Worm (Caenorhabditis elegans) whole organism, L2 larva: ENCODE data around the gene srw-122.

ENCODE experiments used
- C34F6.9 ChIP-seq: fragments of 150-350 bp; optimal IDR thresholded peaks from 2 replicates; lab custom pipeline; 2014; ENCODE audit warnings: missing biosample characterization, missing genetic modification characterization
- F13H6.1 ChIP-seq: sonication (generic microtip); optimal IDR thresholded peaks from 2 replicates; lab custom pipeline; 2016; ENCODE audit warnings: missing genetic modification characterization, missing compliant biosample characterization
- R02D3.7 ChIP-seq: fragments of 150-350 bp; optimal IDR thresholded peaks from 2 replicates; lab custom pipeline; 2014; ENCODE audit warnings: missing biosample characterization, missing genetic modification characterization
- ZK546.5 ChIP-seq: sonication (generic microtip); optimal IDR thresholded peaks from 2 replicates; lab custom pipeline; 2017; ENCODE audit warnings: missing biosample characterization, missing genetic modification characterization
- alr-1 ChIP-seq: fragments of 150-350 bp; optimal IDR thresholded peaks from 2 replicates; lab custom pipeline; 2014; ENCODE audit warnings: missing biosample characterization, missing genetic modification characterization
- aly-2 ChIP-seq: fragments of 150-350 bp; optimal IDR thresholded peaks from 2 replicates; lab custom pipeline; 2014; ENCODE audit warnings: missing biosample characterization, missing genetic modification characterization
- ama-1 ChIP-seq: fragments of 150-350 bp; optimal IDR thresholded peaks from 2 replicates; lab custom pipeline; 2018; ENCODE audit warnings: inconsistent platforms
- blmp-1 ChIP-seq: sonication (generic microtip); optimal IDR thresholded peaks from 2 replicates; lab custom pipeline; 2017; ENCODE audit warnings: missing genetic modification characterization, mild to moderate bottlenecking, missing compliant biosample characterization, antibody characterized with exemption, moderate library complexity; ENCODE audit not compliant: insufficient read depth
- ceh-82 ChIP-seq: fragments of 150-350 bp; optimal IDR thresholded peaks from 2 replicates; lab custom pipeline; 2014; ENCODE audit warnings: missing biosample characterization, missing genetic modification characterization
- dmd-4 ChIP-seq: sonication (generic microtip); optimal IDR thresholded peaks from 2 replicates; lab custom pipeline; 2017; ENCODE audit warnings: missing biosample characterization, missing genetic modification characterization
- egl-27 ChIP-seq: sonication (generic microtip); optimal IDR thresholded peaks from 3 replicates; lab custom pipeline; 2017; ENCODE audit warnings: missing biosample characterization, missing genetic modification reagents, missing genetic modification characterization
- elt-1 ChIP-seq: fragments of 150-350 bp; optimal IDR thresholded peaks from 2 replicates; lab custom pipeline; 2014; ENCODE audit warnings: missing biosample characterization, missing genetic modification characterization
- fos-1 ChIP-seq: fragments of 150-350 bp; optimal IDR thresholded peaks from 2 replicates; lab custom pipeline; 2014; ENCODE audit warnings: missing biosample characterization, missing genetic modification characterization
- gmeb-1 ChIP-seq: fragments of 150-350 bp; optimal IDR thresholded peaks from 2 replicates; lab custom pipeline; 2014; ENCODE audit warnings: missing biosample characterization, missing genetic modification characterization
- mab-5 ChIP-seq: fragments of 150-350 bp; optimal IDR thresholded peaks from 2 replicates; lab custom pipeline; 2014; ENCODE audit warnings: missing biosample characterization, missing genetic modification characterization
- mdl-1 ChIP-seq, 2 experiments: fragments of 150-350 bp in 1 of 2; sonication (generic microtip) in 1 of 2; optimal IDR thresholded peaks; 2 replicates each; lab custom pipeline; 2017; ENCODE audit warnings: missing biosample characterization in 2 of 2, missing genetic modification characterization in 2 of 2
- nhr-10 ChIP-seq: sonication (generic microtip); optimal IDR thresholded peaks from 2 replicates; lab custom pipeline; 2017; ENCODE audit warnings: missing biosample characterization, missing genetic modification characterization
- nhr-11 ChIP-seq: fragments of 150-350 bp; optimal IDR thresholded peaks from 2 replicates; lab custom pipeline; 2014; ENCODE audit warnings: missing biosample characterization, missing genetic modification characterization
- nhr-12 ChIP-seq: fragments of 150-350 bp; optimal IDR thresholded peaks from 2 replicates; lab custom pipeline; 2014; ENCODE audit warnings: missing biosample characterization, missing genetic modification characterization
- nhr-129 ChIP-seq: fragments of 150-350 bp; optimal IDR thresholded peaks from 2 replicates; lab custom pipeline; 2014; ENCODE audit warnings: missing biosample characterization, missing genetic modification characterization
- nhr-21 ChIP-seq: fragments of 150-350 bp; optimal IDR thresholded peaks from 2 replicates; lab custom pipeline; 2014; ENCODE audit warnings: missing biosample characterization, missing genetic modification characterization
- nhr-23 ChIP-seq: fragments of 150-350 bp; optimal IDR thresholded peaks from 2 replicates; lab custom pipeline; 2014; ENCODE audit warnings: missing biosample characterization, missing genetic modification reagents, missing genetic modification characterization
- nhr-237 ChIP-seq: fragments of 150-350 bp; optimal IDR thresholded peaks from 2 replicates; lab custom pipeline; 2014; ENCODE audit warnings: missing biosample characterization, missing genetic modification characterization
- nhr-25 ChIP-seq: fragments of 150-350 bp; sonication (generic microtip); optimal IDR thresholded peaks from 3 replicates; lab custom pipeline; 2014; ENCODE audit warnings: missing biosample characterization, missing genetic modification characterization
- sem-4 ChIP-seq: fragments of 150-350 bp; optimal IDR thresholded peaks from 2 replicates; lab custom pipeline; 2014; ENCODE audit warnings: missing biosample characterization, missing genetic modification reagents, missing genetic modification characterization
- skn-1 ChIP-seq: sonication (generic microtip); optimal IDR thresholded peaks from 2 replicates; lab custom pipeline; 2017; ENCODE audit warnings: missing biosample characterization, missing genetic modification characterization
- sma-3 ChIP-seq: sonication (generic microtip); optimal IDR thresholded peaks from 2 replicates; lab custom pipeline; 2016; ENCODE audit warnings: missing genetic modification reagents, missing genetic modification characterization, missing compliant biosample characterization
- sma-9 ChIP-seq, 2 experiments: fragments of 150-350 bp in 1 of 2; sonication (generic microtip) in 1 of 2; optimal IDR thresholded peaks; 2 replicates each; lab custom pipeline; 2014 to 2016; ENCODE audit warnings: missing genetic modification characterization in 2 of 2, mild to moderate bottlenecking in 1 of 2, missing biosample characterization in 1 of 2, missing compliant biosample characterization in 1 of 2, missing genetic modification reagents in 1 of 2, moderate library complexity in 1 of 2
- snpc-4 ChIP-seq: fragments of 150-350 bp; optimal IDR thresholded peaks from 2 replicates; lab custom pipeline; 2014; ENCODE audit warnings: missing biosample characterization, missing genetic modification characterization
- unc-39 ChIP-seq: fragments of 150-350 bp; optimal IDR thresholded peaks from 2 replicates; lab custom pipeline; 2014; ENCODE audit warnings: missing biosample characterization, missing genetic modification characterization
- unc-55 ChIP-seq: fragments of 150-350 bp; sonication (generic microtip); optimal IDR thresholded peaks from 3 replicates; lab custom pipeline; 2014; ENCODE audit warnings: missing biosample characterization, missing genetic modification reagents, missing genetic modification characterization
- unc-62 ChIP-seq: fragments of 150-350 bp; optimal IDR thresholded peaks from 2 replicates; lab custom pipeline; 2014; ENCODE audit warnings: missing biosample characterization, missing genetic modification reagents, missing genetic modification characterization
- zag-1 ChIP-seq: fragments of 150-350 bp; optimal IDR thresholded peaks from 2 replicates; lab custom pipeline; 2014; ENCODE audit warnings: missing biosample characterization, missing genetic modification characterization
- ztf-1 ChIP-seq: fragments of 200-800 bp; sonication (Bioruptor generic); conservative IDR thresholded peaks from 2 replicates; pipeline ENCODE4 v1.3.6; 2022; ENCODE audit warnings: missing genetic modification characterization, missing compliant biosample characterization
- ztf-11 ChIP-seq: sonication (generic microtip); optimal IDR thresholded peaks from 2 replicates; lab custom pipeline; 2017; ENCODE audit warnings: missing biosample characterization, missing genetic modification characterization
- ztf-4 ChIP-seq: fragments of 150-350 bp; optimal IDR thresholded peaks from 2 replicates; lab custom pipeline; 2014; ENCODE audit warnings: missing biosample characterization, missing genetic modification characterization

Gene srw-122

DNA sequence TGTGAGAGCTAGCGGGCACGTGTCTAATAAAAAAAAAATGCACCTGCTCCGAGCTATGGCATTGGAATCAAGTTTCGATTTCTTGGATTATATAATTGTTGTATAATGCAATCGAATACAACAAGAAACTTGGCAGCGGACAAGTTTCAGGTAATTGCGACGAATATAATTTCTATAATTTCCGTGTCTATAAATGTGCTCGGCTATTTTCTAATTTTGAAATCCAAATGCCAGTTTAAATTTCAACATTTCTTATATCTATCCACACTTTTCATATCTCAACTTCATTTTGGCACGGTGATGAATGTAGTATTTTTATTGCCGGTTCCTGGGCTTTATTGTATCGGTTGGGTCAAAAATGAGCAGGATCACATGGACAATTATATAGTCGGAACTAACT is 22.2 kb downstream of the srw-122 start, which contains the start of gene C31B8.16:
Gene C31B8.16 (plus strand): TSS at position 301 of the 400 bp plus-strand sequence.
- TF ChIP-seq alr-1 (no peak), nhr-10 (no peak), ama-1 (lab: Kevin White, UChicago) (no peak), nhr-25 (tag; lab: Kevin White, UChicago) (no peak), elt-1 (tag; lab: Kevin White, UChicago) (no peak), ztf-4 (tag; lab: Kevin White, UChicago) (no peak), fos-1 (tag; lab: Kevin White, UChicago) (no peak), zag-1 (tag; lab: Kevin White, UChicago) (no peak), skn-1 (tag; lab: Kevin White, UChicago) (no peak), unc-62 (GFP tag; lab: Kevin White, UChicago) (no peak), ZK546.5 (tag; lab: Kevin White, UChicago) (no peak), dmd-4 (no peak), unc-39 (no peak), mab-5 (tag; lab: Kevin White, UChicago) (no peak), sma-9 (GFP tag; optimal IDR thresholded peaks at IDR 0.05; lab: Kevin White, UChicago) (no peak), sma-9 (tag; optimal IDR thresholded peaks at IDR 0.05; lab: Kevin White, UChicago) (no peak)

DNA sequence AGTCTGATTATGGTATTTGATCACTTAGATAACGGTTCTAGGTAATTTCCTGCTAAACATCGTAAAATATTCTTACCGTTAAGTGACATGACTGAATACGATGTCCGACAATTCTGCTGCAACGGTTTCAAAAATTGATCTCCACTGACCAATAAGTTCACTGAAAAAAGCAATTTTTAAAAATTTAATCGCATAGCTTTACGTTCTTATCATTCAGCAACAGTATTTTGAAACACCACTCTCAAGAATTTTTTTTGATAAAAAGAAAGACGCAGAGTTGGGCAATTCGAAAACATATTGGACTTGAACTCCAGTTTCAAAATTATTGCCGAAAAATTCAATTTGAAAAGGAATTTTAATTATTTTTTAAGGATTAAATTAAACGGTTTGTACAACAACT is 24.4 kb downstream of the srw-122 start, which contains the start of gene C31B8.12:
Gene C31B8.12 (minus strand): TSS at position 101 of the 400 bp plus-strand sequence.
- TF ChIP-seq ztf-11 (tag; lab: Kevin White, UChicago), result no peak
- no peak for TF ChIP-seq nhr-237 (tag; lab: Kevin White, UChicago)
- TF ChIP-seq ama-1 (lab: Kevin White, UChicago), result no peak
- no peak for TF ChIP-seq sem-4 (tag; lab: Kevin White, UChicago)
- TF ChIP-seq sma-3, result no peak
- no peak for TF ChIP-seq ztf-4 (tag; lab: Kevin White, UChicago)
- no peak for TF ChIP-seq F13H6.1 (tag; lab: Kevin White, UChicago)
- no peak for TF ChIP-seq dmd-4

DNA sequence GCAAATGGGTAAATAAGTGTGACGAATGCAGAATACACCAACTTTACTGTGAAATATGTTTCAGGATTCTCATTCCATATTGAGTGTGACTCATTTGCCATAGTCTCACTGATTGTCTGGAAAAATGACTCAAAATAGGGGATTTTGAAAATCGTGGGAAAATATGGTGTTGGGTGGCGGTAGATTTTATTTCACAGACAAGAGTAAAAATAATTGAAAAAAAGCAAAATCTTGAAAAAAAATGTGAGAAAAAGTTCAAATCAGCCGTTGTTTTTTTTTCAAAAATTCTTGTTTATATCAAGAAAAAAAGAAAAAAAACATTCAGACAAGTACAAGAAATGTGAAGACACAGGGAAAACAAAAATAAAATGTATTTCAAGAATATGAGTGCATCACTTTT is 29.4 kb downstream of the srw-122 start, which contains the start of gene srh-38:
Gene srh-38 (minus strand): TSS at position 101 of the 400 bp plus-strand sequence.
- TF ChIP-seq aly-2 (tag; lab: Kevin White, UChicago) (no peak), ztf-11 (tag; lab: Kevin White, UChicago) (no peak), nhr-237 (tag; lab: Kevin White, UChicago) (no peak), nhr-129 (no peak), unc-62 (GFP tag; lab: Kevin White, UChicago) (no peak), sem-4 (tag; lab: Kevin White, UChicago) (no peak)
- TF ChIP-seq, all 48 proteins: peak for 0

DNA sequence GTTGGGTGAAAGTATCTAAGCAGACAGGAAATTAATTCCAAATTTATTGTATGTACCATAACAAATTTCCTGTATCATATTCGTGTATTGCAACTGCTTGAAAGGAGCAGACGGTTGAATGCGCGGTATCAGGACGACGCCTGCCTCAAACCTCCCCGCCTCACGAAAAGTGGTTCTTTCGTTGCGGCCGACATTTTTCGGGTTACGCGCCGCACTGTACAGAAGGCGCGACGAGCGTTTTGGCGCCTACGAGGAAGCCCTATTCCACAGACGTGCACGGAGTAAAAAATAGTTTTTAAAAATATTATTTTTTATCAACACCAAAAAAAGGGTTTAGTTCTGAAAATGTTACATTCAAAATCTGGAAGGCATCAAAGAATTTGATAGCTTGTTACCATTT is 31.9 kb downstream of the srw-122 start:
- TF ChIP-seq ztf-1 (GFP tag; lab: Robert Waterston, UW) (no peak), mab-5 (tag; lab: Kevin White, UChicago) (no peak), ztf-4 (tag; lab: Kevin White, UChicago) (no peak), mdl-1 (tag; optimal IDR thresholded peaks at IDR 0.05; lab: Kevin White, UChicago) (no peak), gmeb-1 (no peak), nhr-11 (no peak), skn-1 (tag; lab: Kevin White, UChicago) (no peak), nhr-12 (tag; lab: Kevin White, UChicago) (no peak), sma-3 (no peak), C34F6.9 (no peak)

DNA sequence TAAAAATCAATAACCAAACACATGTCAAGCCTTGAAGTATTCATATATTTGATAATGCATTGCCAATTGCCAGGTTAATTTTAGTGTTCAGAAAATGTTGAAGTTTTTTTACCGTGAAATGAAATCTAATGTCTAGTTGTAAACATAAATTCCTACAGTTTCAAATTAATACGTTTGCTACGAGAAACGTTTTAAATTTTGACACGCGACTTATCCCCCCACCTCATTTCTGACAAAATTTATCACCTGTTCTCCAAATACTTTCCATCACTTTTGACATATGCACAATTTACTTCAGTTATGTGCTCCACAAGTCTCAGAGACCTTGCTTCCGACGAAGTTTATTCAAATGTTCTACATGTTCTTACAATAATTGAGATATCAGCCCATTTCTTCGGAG is 38.1 kb downstream of the srw-122 start, which contains the start of gene srh-146:
Gene srh-146 (plus strand): TSS at position 301 of the 400 bp plus-strand sequence.
- no peak for TF ChIP-seq ztf-1 (GFP tag; lab: Robert Waterston, UW)
- no peak for TF ChIP-seq unc-62 (GFP tag; lab: Kevin White, UChicago)
- no peak for TF ChIP-seq nhr-21
- no peak for TF ChIP-seq egl-27
- no peak for TF ChIP-seq blmp-1 (tag; lab: Kevin White, UChicago)
- TF ChIP-seq nhr-23 (tag; lab: Kevin White, UChicago), result no peak
- no peak for TF ChIP-seq ceh-82
- TF ChIP-seq nhr-10, result no peak
- TF ChIP-seq mab-5 (tag; lab: Kevin White, UChicago), result no peak
- TF ChIP-seq nhr-11, result no peak
- no peak for TF ChIP-seq R02D3.7 (tag; lab: Kevin White, UChicago)
- no peak for TF ChIP-seq snpc-4
- TF ChIP-seq unc-55 (GFP tag; lab: Kevin White, UChicago), result no peak
